Fruit fly (Drosophila melanogaster): ENCODE measurements around the gene Fhos.

Gene Fhos

dm6 chr3L:8807113-8807651 is 53.8 kb downstream of the Fhos start, which contains the start of the genes CG13312 and CG32024:
Gene CG13312, minus strand, starts transcription at chr3L:8807213.
Gene CG32024, plus strand, starts transcription at chr3L:8807601.
- TF ChIP-seq CTCF (optimal IDR thresholded peaks at IDR 0.05), result no peak
- no peak for TF ChIP-seq CG8478 (optimal IDR thresholded peaks at IDR 0.05)

- no peak for TF ChIP-seq CG8478 (optimal IDR thresholded peaks at IDR 0.05)
- TF ChIP-seq CTCF (optimal IDR thresholded peaks at IDR 0.05), result no peak
Observed at dm6 chr3L:8808244-8808643, 54.8 kb downstream of the Fhos start, which contains the start of gene CG13308. Gene CG13308, plus strand, starts transcription at chr3L:8808544.

dm6 chr3L:8810095-8810494 is 56.7 kb downstream of the Fhos start, which contains the start of gene CG13309:
Gene CG13309, plus strand, starts transcription at chr3L:8810395.
- TF ChIP-seq CG8478 (optimal IDR thresholded peaks at IDR 0.05), result no peak
- TF ChIP-seq CTCF (optimal IDR thresholded peaks at IDR 0.05), result no peak

dm6 chr3L:8813484-8813883 is 60.1 kb downstream of the Fhos start:
- no peak for TF ChIP-seq CTCF (optimal IDR thresholded peaks at IDR 0.05)
- TF ChIP-seq CG8478 (optimal IDR thresholded peaks at IDR 0.05), result no peak

DNA sequence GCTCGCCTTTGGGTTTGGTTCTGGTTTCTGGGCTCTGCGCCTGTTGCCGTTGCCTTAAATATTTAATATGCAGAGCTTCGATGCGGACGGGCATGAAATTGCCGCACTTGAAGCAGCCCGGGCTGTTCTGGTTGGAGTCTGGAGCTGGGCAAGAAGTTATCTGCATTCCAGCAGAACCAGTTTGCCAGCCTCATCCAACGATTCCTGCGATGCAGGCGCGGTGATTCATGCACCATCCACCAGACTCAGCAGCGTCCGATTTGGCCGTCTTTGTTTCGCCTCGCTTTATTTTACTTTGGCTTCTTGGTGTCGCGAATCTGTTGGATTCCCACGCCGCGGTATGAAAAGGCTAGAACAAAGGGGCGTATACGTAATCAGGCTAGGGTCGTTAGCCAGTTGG is 66.0 kb downstream of the Fhos start:
- no peak for TF ChIP-seq CTCF (optimal IDR thresholded peaks at IDR 0.05)
- no peak for TF ChIP-seq CG8478 (optimal IDR thresholded peaks at IDR 0.05)

- TF ChIP-seq CTCF (optimal IDR thresholded peaks at IDR 0.05) (no peak), CG8478 (optimal IDR thresholded peaks at IDR 0.05) (no peak)
Observed at dm6 chr3L:8821708-8822660, 68.6 kb downstream of the Fhos start.

DNA sequence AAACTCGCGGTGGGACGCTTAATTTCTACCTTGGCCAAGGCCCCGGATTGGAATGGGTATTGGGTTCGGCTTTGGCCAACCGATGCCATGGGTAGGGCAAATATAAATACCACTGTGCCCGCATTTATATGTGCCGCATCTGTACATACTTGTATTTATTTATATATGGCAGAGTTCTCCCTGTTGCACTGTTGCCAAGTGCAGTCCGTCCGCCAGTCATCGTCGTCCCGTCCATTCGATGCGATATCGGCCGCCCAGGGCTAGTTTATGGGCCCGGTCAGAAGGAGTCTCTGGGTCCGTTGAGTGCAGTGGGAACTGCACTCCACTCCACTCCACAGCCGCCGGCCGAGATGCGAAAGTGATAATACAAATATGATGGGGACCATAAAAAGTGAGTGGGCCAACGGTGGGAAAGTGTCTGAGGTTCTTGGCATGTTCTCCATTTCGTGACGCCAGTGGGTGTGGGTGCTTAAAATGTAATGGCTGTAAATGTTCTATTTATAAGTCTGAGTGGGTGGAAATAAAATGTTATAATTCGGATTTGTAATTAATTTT is 69.5 kb downstream of the Fhos start:
- TF ChIP-seq CG8478 (optimal IDR thresholded peaks at IDR 0.05), result no peak
- TF ChIP-seq CTCF (optimal IDR thresholded peaks at IDR 0.05), result no peak

DNA sequence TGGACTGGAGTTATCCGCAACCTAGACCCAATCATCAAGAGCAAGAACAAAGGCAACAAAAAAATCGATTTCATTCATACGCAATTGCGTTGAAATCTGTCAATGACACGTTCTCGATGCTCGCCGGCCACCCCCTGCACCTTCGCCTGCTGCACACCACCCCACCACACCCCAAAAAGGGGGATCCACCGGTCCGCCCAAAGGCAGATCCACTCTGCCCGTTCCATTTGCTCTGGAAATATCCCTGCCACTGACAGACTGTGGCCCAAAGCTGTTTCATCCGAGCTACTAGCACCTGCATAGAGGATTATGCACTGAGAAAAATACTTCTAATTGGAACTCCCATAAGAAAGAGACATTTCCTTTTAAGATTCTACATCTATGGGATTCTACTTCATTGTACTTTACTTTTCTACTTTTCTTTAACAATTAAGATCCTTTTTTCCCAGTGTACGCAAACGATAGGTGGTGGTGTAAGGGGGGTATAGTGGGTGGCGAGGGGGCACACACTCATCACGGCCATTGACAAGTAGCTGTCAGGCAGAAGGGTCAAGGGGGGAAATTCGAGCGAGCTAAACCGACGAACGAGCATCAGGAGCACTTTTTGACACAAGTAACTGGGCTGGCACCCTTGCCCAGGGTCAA is 70.4 kb downstream of the Fhos start:
- no peak for TF ChIP-seq CG8478 (optimal IDR thresholded peaks at IDR 0.05)
- no peak for TF ChIP-seq CTCF (optimal IDR thresholded peaks at IDR 0.05)

- TF ChIP-seq CTCF (optimal IDR thresholded peaks at IDR 0.05) (no peak), CG8478 (optimal IDR thresholded peaks at IDR 0.05) (no peak)
Observed at dm6 chr3L:8824403-8825029, 71.1 kb downstream of the Fhos start.

DNA sequence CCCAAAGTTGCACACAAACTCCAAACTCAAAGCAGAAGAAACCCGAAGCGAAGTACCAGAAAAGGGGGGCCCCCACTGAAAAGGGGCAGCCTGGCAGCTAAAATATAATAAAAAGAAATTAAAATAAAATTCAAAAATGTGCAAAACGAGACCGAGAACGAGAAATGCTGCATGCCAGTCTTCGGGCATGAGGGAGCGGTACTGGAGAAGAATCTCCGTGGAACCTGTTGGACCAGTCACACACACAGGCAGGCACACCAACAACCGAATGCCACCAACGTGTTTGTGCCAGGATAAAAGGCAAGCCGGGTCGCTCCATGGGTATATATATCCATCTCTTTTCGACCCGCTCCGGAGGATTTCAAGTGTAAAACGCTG is 71.6 kb downstream of the Fhos start:
- TF ChIP-seq CG8478 (optimal IDR thresholded peaks at IDR 0.05), result no peak
- TF ChIP-seq CTCF (optimal IDR thresholded peaks at IDR 0.05), result no peak

- TF ChIP-seq CG8478 (optimal IDR thresholded peaks at IDR 0.05), result no peak
Observed at dm6 chr3L:8825560-8825959, 72.1 kb downstream of the Fhos start.

dm6 chr3L:8826038-8826437 is 72.6 kb downstream of the Fhos start:
- TF ChIP-seq CG8478 (optimal IDR thresholded peaks at IDR 0.05) (no peak), CTCF (optimal IDR thresholded peaks at IDR 0.05) (no peak)

DNA sequence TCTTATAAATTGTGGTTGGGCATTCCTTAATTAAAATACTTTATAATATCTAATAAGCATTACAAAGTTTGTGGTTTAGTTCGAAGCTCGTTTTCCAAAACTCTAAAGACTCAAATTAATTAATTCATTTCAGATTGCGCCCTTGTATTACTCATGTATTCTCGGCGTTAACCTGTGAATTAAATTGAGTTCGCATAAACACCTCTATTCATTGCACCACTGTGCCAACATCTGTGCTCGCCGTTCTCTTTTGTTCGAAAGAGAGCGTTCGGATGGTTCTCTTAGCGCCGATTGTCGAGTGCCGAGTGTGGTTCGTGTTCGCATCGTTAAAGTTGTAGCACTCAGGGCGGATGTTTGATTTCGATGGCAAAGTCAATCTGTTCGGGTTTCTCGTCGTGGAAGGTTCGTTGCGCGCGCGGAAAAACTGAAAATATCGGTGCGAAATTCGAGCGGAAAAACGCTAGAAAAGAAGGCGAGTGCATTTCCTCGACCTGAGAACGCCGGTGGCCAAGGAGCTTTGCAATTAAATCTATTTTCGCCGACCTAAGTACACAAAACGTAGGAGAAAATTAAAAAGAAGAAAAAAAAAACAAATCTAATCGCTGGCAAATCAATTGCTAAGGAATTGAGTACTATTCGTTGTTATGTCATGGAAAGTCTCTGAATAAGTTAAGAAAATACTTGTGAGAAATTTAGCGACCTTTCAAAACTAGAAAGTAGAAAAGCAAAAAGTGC is 73.9 kb downstream of the Fhos start, which contains the start of gene dally:
Gene dally (plus strand): TSS at position 373 of the 735 bp plus-strand sequence.
- no peak for TF ChIP-seq CTCF (optimal IDR thresholded peaks at IDR 0.05)
- TF ChIP-seq CG8478 (optimal IDR thresholded peaks at IDR 0.05), result no peak

- TF ChIP-seq CG8478 (optimal IDR thresholded peaks at IDR 0.05) (no peak), CTCF (optimal IDR thresholded peaks at IDR 0.05) (no peak)
Observed at dm6 chr3L:8827868-8828159, 74.4 kb downstream of the Fhos start.

All from S2 (cell line).